Worm (Caenorhabditis elegans) whole organism, mixed stage, embryonic: ENCODE data around the gene H03G16.7.

Source experiments
- M03D4.4 ChIP-seq: sonication (generic microtip); optimal IDR thresholded peaks from 2 replicates; lab custom pipeline; 2017; ENCODE audit warnings: mild to moderate bottlenecking, missing genetic modification characterization, missing compliant biosample characterization
- blmp-1 ChIP-seq: fragments of 150-350 bp; optimal IDR thresholded peaks from 2 replicates; lab custom pipeline; 2014; ENCODE audit warnings: missing biosample characterization, missing genetic modification characterization
- ceh-83 ChIP-seq: fragments of 200-800 bp; sonication (Bioruptor generic); optimal IDR thresholded peaks from 2 replicates; lab custom pipeline; 2018; ENCODE audit warnings: mild to moderate bottlenecking, missing genetic modification characterization, missing compliant biosample characterization
- drap-1 ChIP-seq: fragments of 200-800 bp; sonication (Bioruptor generic); optimal IDR thresholded peaks from 3 replicates; lab custom pipeline; 2018; ENCODE audit warnings: mild to moderate bottlenecking, missing genetic modification characterization, missing compliant biosample characterization
- mls-2 ChIP-seq: sonication (generic microtip); optimal IDR thresholded peaks from 2 replicates; lab custom pipeline; 2016; ENCODE audit warnings: mild to moderate bottlenecking, missing genetic modification characterization, moderate library complexity, missing compliant biosample characterization
- nhr-237 ChIP-seq: fragments of 150-350 bp; optimal IDR thresholded peaks from 2 replicates; lab custom pipeline; 2014; ENCODE audit warnings: missing biosample characterization, missing genetic modification characterization
- pha-4 ChIP-seq: fragments of 150-350 bp; optimal IDR thresholded peaks from 2 replicates; lab custom pipeline; 2018; ENCODE audit warnings: missing biosample characterization, missing genetic modification reagents, missing genetic modification characterization
- snpc-4 ChIP-seq: fragments of 150-350 bp; optimal IDR thresholded peaks from 2 replicates; lab custom pipeline; 2014; ENCODE audit warnings: missing biosample characterization, missing genetic modification characterization
- tbx-8 ChIP-seq: fragments of 200-800 bp; sonication (Bioruptor generic); optimal IDR thresholded peaks from 2 replicates; lab custom pipeline; 2018; ENCODE audit warnings: mild to moderate bottlenecking, missing genetic modification characterization, moderate library complexity, missing compliant biosample characterization
- unc-39 ChIP-seq: fragments of 150-350 bp; optimal IDR thresholded peaks from 2 replicates; lab custom pipeline; 2014; ENCODE audit warnings: missing biosample characterization, missing genetic modification characterization
- unc-62 ChIP-seq: fragments of 150-350 bp; optimal IDR thresholded peaks from 2 replicates; lab custom pipeline; 2014; ENCODE audit warnings: missing biosample characterization, missing genetic modification reagents, missing genetic modification characterization

DNA sequence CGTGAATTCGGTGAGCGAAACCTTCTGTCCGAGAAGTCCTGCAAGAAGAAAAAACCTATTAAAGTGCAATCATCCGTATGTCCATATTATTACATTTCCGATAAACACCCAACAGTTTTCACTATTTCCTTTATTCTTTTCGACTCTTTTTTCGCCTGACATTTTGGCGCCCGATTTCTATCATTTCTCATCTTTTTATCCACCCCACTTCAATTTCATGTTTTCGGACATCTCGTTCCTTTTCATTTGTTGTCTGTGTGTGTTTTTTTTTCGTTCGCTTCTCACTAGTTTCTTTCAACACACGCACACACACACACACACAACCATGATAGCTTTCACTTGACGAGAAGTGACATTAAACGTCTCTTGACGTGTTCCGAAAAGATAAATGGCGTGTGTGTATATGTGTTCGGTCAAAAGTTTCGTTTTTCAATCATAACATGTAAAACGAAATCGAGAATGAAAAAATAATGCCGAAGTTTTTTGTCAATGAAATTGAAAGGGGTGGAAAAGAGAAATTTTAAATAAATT is 49.2 kb upstream of the H03G16.7 start:
- no peak for TF ChIP-seq pha-4 (tag; lab: Kevin White, UChicago)
- no peak for TF ChIP-seq snpc-4
- TF ChIP-seq nhr-237 (tag; lab: Kevin White, UChicago), result no peak
- TF ChIP-seq M03D4.4 (tag; lab: Kevin White, UChicago), result no peak
- no peak for TF ChIP-seq drap-1 (GFP tag; lab: Kevin White, UChicago)
- TF ChIP-seq mls-2 (tag; lab: Kevin White, UChicago), result no peak
- no peak for TF ChIP-seq unc-39 (tag; lab: Kevin White, UChicago)
- TF ChIP-seq blmp-1, result peak; percentile 28
- TF ChIP-seq tbx-8 (GFP tag; lab: Kevin White, UChicago), result no peak
- no peak for TF ChIP-seq unc-62 (GFP tag; lab: Kevin White, UChicago)
- no peak for TF ChIP-seq ceh-83 (GFP tag; lab: Kevin White, UChicago)
